Worm (Caenorhabditis elegans): ENCODE data around the gene K12B6.9.

ce11 chrV:6323602-6324001, 31.1 kb upstream of the K12B6.9 start:
- no peak for TF ChIP-seq zip-2 (tag; optimal IDR thresholded peaks at IDR 0.05)
- TF ChIP-seq zag-1 (tag; optimal IDR thresholded peaks at IDR 0.05): no peak
- TF ChIP-seq unc-62 (GFP tag; optimal IDR thresholded peaks at IDR 0.05 in 1 of 2): no peak
- no peak for TF ChIP-seq unc-62 (tag; optimal IDR thresholded peaks at IDR 0.05)
- TF ChIP-seq F10B5.3 (tag; optimal IDR thresholded peaks at IDR 0.05): no peak
- TF ChIP-seq skn-1 (tag; optimal IDR thresholded peaks at IDR 0.05): no peak
- TF ChIP-seq ama-1 (optimal IDR thresholded peaks at IDR 0.05): no peak
- TF ChIP-seq saeg-2 (GFP tag; IDR thresholded peaks at IDR 0.05): no peak
- TF ChIP-seq daf-12 (tag; optimal IDR thresholded peaks at IDR 0.05): no peak
- TF ChIP-seq ztf-11 (tag; optimal IDR thresholded peaks at IDR 0.05): no peak
- no peak for TF ChIP-seq nhr-11 (tag; optimal IDR thresholded peaks at IDR 0.05)
- TF ChIP-seq unc-130 (GFP tag; optimal IDR thresholded peaks at IDR 0.05): no peak
- no peak for TF ChIP-seq fos-1 (tag; optimal IDR thresholded peaks at IDR 0.05)
- TF ChIP-seq nhr-28 (tag; optimal IDR thresholded peaks at IDR 0.05): no peak

All from whole organism, L4 larva.